Worm (Caenorhabditis elegans): ENCODE results near the gene rpi-1.

Gene rpi-1

DNA sequence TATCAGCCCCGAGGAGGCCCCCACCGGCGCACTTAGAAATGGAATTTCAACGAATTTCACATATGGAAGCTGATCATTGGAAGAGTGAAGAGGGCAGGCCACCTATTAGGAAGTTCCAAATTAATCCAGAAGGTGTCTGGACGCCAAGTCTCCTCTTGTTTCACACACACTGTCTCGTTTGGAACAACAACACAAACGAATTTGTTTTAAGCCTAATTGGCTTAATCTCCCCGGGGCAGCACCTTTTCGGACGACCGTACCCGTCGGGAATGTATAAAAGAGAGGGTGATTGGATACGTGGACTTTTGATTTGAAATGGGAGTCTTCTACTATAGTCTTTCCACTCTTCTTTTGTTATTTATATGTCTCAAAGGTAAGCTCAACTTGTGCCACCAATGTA, 46.2 kb downstream of the rpi-1 start, which contains the start of gene mltn-3:
mltn-3 (plus strand) TSS at position 301 of the 400 bp plus-strand sequence.
- TF ChIP-seq W03F9.2 (tag; optimal IDR thresholded peaks at IDR 0.05): no peak
- no peak for TF ChIP-seq him-1 (tag; optimal IDR thresholded peaks at IDR 0.05)
- TF ChIP-seq dao-5 (tag; optimal IDR thresholded peaks at IDR 0.05): no peak

Measured in whole organism, L4/young adult.